Worm (Caenorhabditis elegans): Measurements from ENCODE around the gene hot-1.

The hot-1 gene

ce11 chrV:14599972-14600371 lies 21.0 kb upstream of the hot-1 start, which contains the start of gene glb-22:
TSS of gene glb-22 (plus strand) at chrV:14600272.
- TF ChIP-seq klf-2 (GFP tag; conservative IDR thresholded peaks at IDR 0.05) (no peak), T22C8.4 (GFP tag; IDR thresholded peaks at IDR 0.05) (no peak), tab-1 (GFP tag; IDR thresholded peaks at IDR 0.05) (no peak), ztf-23 (GFP tag; IDR thresholded peaks at IDR 0.05) (no peak), cog-1 (tag; optimal IDR thresholded peaks at IDR 0.05) (no peak), ztf-29 (GFP tag; IDR thresholded peaks at IDR 0.05) (no peak), med-1 (GFP tag; optimal IDR thresholded peaks at IDR 0.05; ENCODE audit: insufficient read depth) (no peak)

ce11 chrV:14603755-14604154 lies 17.2 kb upstream of the hot-1 start:
- TF ChIP-seq tab-1 (GFP tag; IDR thresholded peaks at IDR 0.05) (no peak), ref-1 (GFP tag; conservative IDR thresholded peaks at IDR 0.05) (no peak), flt-1 (GFP tag; IDR thresholded peaks at IDR 0.05) (no peak), ztf-23 (GFP tag; IDR thresholded peaks at IDR 0.05) (no peak), T22C8.4 (GFP tag; IDR thresholded peaks at IDR 0.05) (no peak), med-1 (GFP tag; optimal IDR thresholded peaks at IDR 0.05; ENCODE audit: insufficient read depth) (no peak), cog-1 (tag; optimal IDR thresholded peaks at IDR 0.05) (no peak), klf-2 (GFP tag; conservative IDR thresholded peaks at IDR 0.05) (no peak), ztf-29 (GFP tag; IDR thresholded peaks at IDR 0.05) (no peak)

ce11 chrV:14609643-14610042 lies 11.3 kb upstream of the hot-1 start, which contains the start of gene R11H6.4:
TSS of gene R11H6.4 (plus strand) at chrV:14609943.
- no peak for TF ChIP-seq tab-1 (GFP tag; IDR thresholded peaks at IDR 0.05)
- no peak for TF ChIP-seq ref-1 (GFP tag; conservative IDR thresholded peaks at IDR 0.05)
- no peak for TF ChIP-seq T22C8.4 (GFP tag; IDR thresholded peaks at IDR 0.05)
- TF ChIP-seq ztf-23 (GFP tag; IDR thresholded peaks at IDR 0.05), result no peak
- TF ChIP-seq med-1 (GFP tag; optimal IDR thresholded peaks at IDR 0.05; ENCODE audit: insufficient read depth), result no peak
- TF ChIP-seq klf-2 (GFP tag; conservative IDR thresholded peaks at IDR 0.05), result no peak
- TF ChIP-seq cog-1 (tag; optimal IDR thresholded peaks at IDR 0.05), result no peak
- TF ChIP-seq flt-1 (GFP tag; IDR thresholded peaks at IDR 0.05), result no peak

ce11 chrV:14610781-14611180 lies 10.2 kb upstream of the hot-1 start:
- TF ChIP-seq T22C8.4 (GFP tag; IDR thresholded peaks at IDR 0.05) (no peak), flt-1 (GFP tag; IDR thresholded peaks at IDR 0.05) (no peak), med-1 (GFP tag; optimal IDR thresholded peaks at IDR 0.05; ENCODE audit: insufficient read depth) (no peak), tab-1 (GFP tag; IDR thresholded peaks at IDR 0.05) (no peak), klf-2 (GFP tag; conservative IDR thresholded peaks at IDR 0.05) (no peak), ref-1 (GFP tag; conservative IDR thresholded peaks at IDR 0.05) (no peak), cog-1 (tag; optimal IDR thresholded peaks at IDR 0.05) (no peak), ztf-23 (GFP tag; IDR thresholded peaks at IDR 0.05) (no peak), ztf-29 (GFP tag; IDR thresholded peaks at IDR 0.05) (no peak)

ce11 chrV:14612168-14612567 lies 8.8 kb upstream of the hot-1 start, which contains the start of the genes R11H6.5 and ccnk-1:
TSS of gene R11H6.5 (minus strand) at chrV:14612222.
TSS of gene ccnk-1 (plus strand) at chrV:14612548.
- no peak for TF ChIP-seq klf-2 (GFP tag; conservative IDR thresholded peaks at IDR 0.05)
- TF ChIP-seq ztf-29 (GFP tag; IDR thresholded peaks at IDR 0.05), result no peak
- no peak for TF ChIP-seq T22C8.4 (GFP tag; IDR thresholded peaks at IDR 0.05)
- TF ChIP-seq flt-1 (GFP tag; IDR thresholded peaks at IDR 0.05), result no peak
- TF ChIP-seq med-1 (GFP tag; optimal IDR thresholded peaks at IDR 0.05; ENCODE audit: insufficient read depth), result no peak
- no peak for TF ChIP-seq tab-1 (GFP tag; IDR thresholded peaks at IDR 0.05)
- no peak for TF ChIP-seq ztf-23 (GFP tag; IDR thresholded peaks at IDR 0.05)
- TF ChIP-seq cog-1 (tag; optimal IDR thresholded peaks at IDR 0.05), result no peak
- TF ChIP-seq ref-1 (GFP tag; conservative IDR thresholded peaks at IDR 0.05), result no peak

- TF ChIP-seq ztf-29 (GFP tag; IDR thresholded peaks at IDR 0.05), result no peak
- no peak for TF ChIP-seq tab-1 (GFP tag; IDR thresholded peaks at IDR 0.05)
- TF ChIP-seq ztf-23 (GFP tag; IDR thresholded peaks at IDR 0.05), result no peak
- no peak for TF ChIP-seq med-1 (GFP tag; optimal IDR thresholded peaks at IDR 0.05; ENCODE audit: insufficient read depth)
- TF ChIP-seq flt-1 (GFP tag; IDR thresholded peaks at IDR 0.05), result no peak
- TF ChIP-seq T22C8.4 (GFP tag; IDR thresholded peaks at IDR 0.05), result no peak
- TF ChIP-seq cog-1 (tag; optimal IDR thresholded peaks at IDR 0.05), result no peak
- TF ChIP-seq ref-1 (GFP tag; conservative IDR thresholded peaks at IDR 0.05), result no peak
- no peak for TF ChIP-seq klf-2 (GFP tag; conservative IDR thresholded peaks at IDR 0.05)
These were observed 6.5 kb upstream of the hot-1 start for ce11 chrV:14614454-14614853.

- TF ChIP-seq tab-1 (GFP tag; IDR thresholded peaks at IDR 0.05) (no peak), flt-1 (GFP tag; IDR thresholded peaks at IDR 0.05) (no peak), cog-1 (tag; optimal IDR thresholded peaks at IDR 0.05) (no peak), med-1 (GFP tag; optimal IDR thresholded peaks at IDR 0.05; ENCODE audit: insufficient read depth) (no peak), T22C8.4 (GFP tag; IDR thresholded peaks at IDR 0.05) (no peak), ztf-23 (GFP tag; IDR thresholded peaks at IDR 0.05) (no peak), ztf-29 (GFP tag; IDR thresholded peaks at IDR 0.05) (no peak), klf-2 (GFP tag; conservative IDR thresholded peaks at IDR 0.05) (no peak), ref-1 (GFP tag; conservative IDR thresholded peaks at IDR 0.05) (no peak)
These were observed 5.3 kb upstream of the hot-1 start for ce11 chrV:14615671-14616070.

- no peak for TF ChIP-seq ref-1 (GFP tag; conservative IDR thresholded peaks at IDR 0.05)
- no peak for TF ChIP-seq med-1 (GFP tag; optimal IDR thresholded peaks at IDR 0.05; ENCODE audit: insufficient read depth)
- TF ChIP-seq ztf-29 (GFP tag; IDR thresholded peaks at IDR 0.05), result no peak
- TF ChIP-seq ztf-23 (GFP tag; IDR thresholded peaks at IDR 0.05), result no peak
- TF ChIP-seq tab-1 (GFP tag; IDR thresholded peaks at IDR 0.05), result no peak
- no peak for TF ChIP-seq klf-2 (GFP tag; conservative IDR thresholded peaks at IDR 0.05)
- no peak for TF ChIP-seq flt-1 (GFP tag; IDR thresholded peaks at IDR 0.05)
- no peak for TF ChIP-seq cog-1 (tag; optimal IDR thresholded peaks at IDR 0.05)
- TF ChIP-seq T22C8.4 (GFP tag; IDR thresholded peaks at IDR 0.05), result no peak
These were observed 3.2 kb upstream of the hot-1 start for ce11 chrV:14617711-14618110.

ce11 chrV:14620311-14620710 lies 624 bp upstream of the hot-1 start:
- no peak for TF ChIP-seq med-1 (GFP tag; optimal IDR thresholded peaks at IDR 0.05; ENCODE audit: insufficient read depth)
- TF ChIP-seq ref-1 (GFP tag; conservative IDR thresholded peaks at IDR 0.05), result no peak
- no peak for TF ChIP-seq tab-1 (GFP tag; IDR thresholded peaks at IDR 0.05)

ce11 chrV:14625662-14626061 lies 4.7 kb downstream of the hot-1 start:
- TF ChIP-seq flt-1 (GFP tag; IDR thresholded peaks at IDR 0.05) (no peak), ztf-29 (GFP tag; IDR thresholded peaks at IDR 0.05) (no peak), med-1 (GFP tag; optimal IDR thresholded peaks at IDR 0.05; ENCODE audit: insufficient read depth) (no peak), cog-1 (tag; optimal IDR thresholded peaks at IDR 0.05) (no peak), ref-1 (GFP tag; conservative IDR thresholded peaks at IDR 0.05) (no peak), T22C8.4 (GFP tag; IDR thresholded peaks at IDR 0.05) (no peak), klf-2 (GFP tag; conservative IDR thresholded peaks at IDR 0.05) (no peak), ztf-23 (GFP tag; IDR thresholded peaks at IDR 0.05) (no peak), tab-1 (GFP tag; IDR thresholded peaks at IDR 0.05) (no peak)
